Worm (Caenorhabditis elegans): ENCODE results near the gene F57B1.9.

DNA sequence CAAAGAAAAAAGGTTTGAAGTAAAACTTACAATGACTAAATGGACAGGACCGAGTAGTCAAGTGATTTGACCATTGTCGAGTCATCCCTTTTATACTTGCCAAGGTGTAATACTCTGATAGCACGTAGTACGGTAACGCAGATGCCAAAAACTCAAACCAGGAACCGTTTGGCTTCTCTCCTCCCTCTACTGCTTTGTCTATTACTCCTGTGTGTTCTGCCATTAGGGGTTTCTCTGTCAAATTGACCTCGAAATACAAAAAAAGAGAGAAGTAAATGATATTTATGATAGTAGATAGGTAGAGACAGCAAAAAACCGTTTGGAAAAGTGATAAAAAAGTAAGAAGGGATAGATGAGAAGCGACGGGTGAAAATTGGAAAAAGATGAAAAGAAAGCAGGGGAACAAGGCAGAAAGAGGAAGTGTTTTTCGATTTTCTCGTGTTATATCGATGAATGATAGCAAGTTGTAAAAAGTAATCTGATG is 4.4 kb upstream of the F57B1.9 start, which contains the start of the genes col-159 and col-160:
- TF ChIP-seq lin-35 (GFP tag; optimal IDR thresholded peaks at IDR 0.05), result peak in 1 of 2 experiments; percentile 25
- TF ChIP-seq skn-1 (tag; optimal IDR thresholded peaks at IDR 0.05), result no peak
- TF ChIP-seq swsn-7 (tag; optimal IDR thresholded peaks at IDR 0.05), result no peak
- TF ChIP-seq tbx-2 (tag; optimal IDR thresholded peaks at IDR 0.05), result peak; percentile 59
- TF ChIP-seq ceh-82 (tag; optimal IDR thresholded peaks at IDR 0.05), result no peak
- TF ChIP-seq unc-86 (tag; optimal IDR thresholded peaks at IDR 0.05), result no peak
- peak; percentile 95 for TF ChIP-seq nhr-85 (tag)
- TF ChIP-seq sptf-1 (tag; optimal IDR thresholded peaks at IDR 0.05), result no peak
- TF ChIP-seq snpc-4 (tag; optimal IDR thresholded peaks at IDR 0.05), result no peak
- no peak for TF ChIP-seq nhr-12 (tag; optimal IDR thresholded peaks at IDR 0.05)
- TF ChIP-seq nhr-11 (tag; optimal IDR thresholded peaks at IDR 0.05), result no peak
- no peak for TF ChIP-seq elt-2 (tag; optimal IDR thresholded peaks at IDR 0.05)
- no peak for TF ChIP-seq lir-3 (tag; optimal IDR thresholded peaks at IDR 0.05; ENCODE audit: poor library complexity)
- no peak for TF ChIP-seq ztf-4 (tag; optimal IDR thresholded peaks at IDR 0.05)
